Worm (Caenorhabditis elegans) whole organism, early embryonic: ENCODE data around the gene R144.10.

Source experiments
- B0310.2 ChIP-seq: sonication (generic microtip); optimal IDR thresholded peaks from 2 replicates; lab custom pipeline; 2016; ENCODE audit warnings: mild to moderate bottlenecking, missing genetic modification characterization, missing compliant biosample characterization
- F13C5.2 ChIP-seq: sonication (generic microtip); optimal IDR thresholded peaks from 2 replicates; lab custom pipeline; 2017; ENCODE audit warnings: mild to moderate bottlenecking, missing genetic modification characterization, inconsistent platforms, missing compliant biosample characterization
- aly-1 ChIP-seq: sonication (generic microtip); optimal IDR thresholded peaks from 2 replicates; lab custom pipeline; 2016; ENCODE audit warnings: missing genetic modification characterization, missing compliant biosample characterization
- ama-1 ChIP-seq: fragments of 150-350 bp; optimal IDR thresholded peaks from 2 replicates; lab custom pipeline; 2014
- ceh-13 ChIP-seq: fragments of 200-800 bp; sonication (Bioruptor generic); optimal IDR thresholded peaks from 2 replicates; lab custom pipeline; 2018; ENCODE audit warnings: mild to moderate bottlenecking, missing genetic modification characterization, missing compliant biosample characterization
- ceh-36 ChIP-seq: sonication (generic microtip); optimal IDR thresholded peaks from 2 replicates; lab custom pipeline; 2016; ENCODE audit warnings: missing genetic modification characterization, inconsistent platforms, missing compliant biosample characterization
- ets-7 ChIP-seq: sonication (generic microtip); optimal IDR thresholded peaks from 2 replicates; lab custom pipeline; 2016; ENCODE audit warnings: missing genotype, missing genetic modification characterization, missing compliant biosample characterization
- flt-1 ChIP-seq: fragments of 200-800 bp; sonication (Bioruptor generic); IDR thresholded peaks from 2 replicates; pipeline ENCODE4 v1.3.6; 2022; ENCODE audit warnings: missing genetic modification characterization, missing compliant biosample characterization
- hmbx-1 ChIP-seq: sonication (generic microtip); optimal IDR thresholded peaks from 2 replicates; lab custom pipeline; 2016; ENCODE audit warnings: mild to moderate bottlenecking, missing genetic modification characterization, missing compliant biosample characterization
- hmg-4 ChIP-seq: fragments of 200-800 bp; sonication (Bioruptor generic); optimal IDR thresholded peaks from 2 replicates; lab custom pipeline; 2018; ENCODE audit warnings: mild to moderate bottlenecking, missing genetic modification characterization, missing compliant biosample characterization
- hnd-1 ChIP-seq: sonication (generic microtip); optimal IDR thresholded peaks from 2 replicates; lab custom pipeline; 2016; ENCODE audit warnings: missing genetic modification characterization, missing compliant biosample characterization
- pes-1 ChIP-seq: fragments of 200-800 bp; sonication (Bioruptor generic); IDR thresholded peaks from 2 replicates; pipeline ENCODE4 v1.3.6; 2022; ENCODE audit warnings: missing genetic modification reagents, missing genetic modification characterization, missing compliant biosample characterization
- scrt-1 ChIP-seq: fragments of 200-800 bp; sonication (Bioruptor generic); IDR thresholded peaks from 2 replicates; pipeline ENCODE4 v1.3.6; 2022; ENCODE audit warnings: missing genetic modification characterization, missing compliant biosample characterization
- sea-1 ChIP-seq: fragments of 200-800 bp; sonication (Bioruptor generic); conservative IDR thresholded peaks from 2 replicates; pipeline ENCODE4 v1.3.6; 2022; ENCODE audit warnings: missing genetic modification characterization, missing compliant biosample characterization
- tbx-11 ChIP-seq: fragments of 200-800 bp; sonication (Bioruptor generic); IDR thresholded peaks from 2 replicates; pipeline ENCODE4 v1.3.6; 2022; ENCODE audit warnings: missing genetic modification characterization, missing compliant biosample characterization
- tbx-37 ChIP-seq: fragments of 200-800 bp; sonication (Bioruptor generic); conservative IDR thresholded peaks from 2 replicates; pipeline ENCODE4 v1.3.6; 2022; ENCODE audit warnings: missing genetic modification reagents, missing genetic modification characterization, missing compliant biosample characterization
- tra-4 ChIP-seq: sonication (generic microtip); optimal IDR thresholded peaks from 2 replicates; lab custom pipeline; 2017; ENCODE audit warnings: missing genetic modification characterization, missing compliant biosample characterization

R144.10 gene

DNA sequence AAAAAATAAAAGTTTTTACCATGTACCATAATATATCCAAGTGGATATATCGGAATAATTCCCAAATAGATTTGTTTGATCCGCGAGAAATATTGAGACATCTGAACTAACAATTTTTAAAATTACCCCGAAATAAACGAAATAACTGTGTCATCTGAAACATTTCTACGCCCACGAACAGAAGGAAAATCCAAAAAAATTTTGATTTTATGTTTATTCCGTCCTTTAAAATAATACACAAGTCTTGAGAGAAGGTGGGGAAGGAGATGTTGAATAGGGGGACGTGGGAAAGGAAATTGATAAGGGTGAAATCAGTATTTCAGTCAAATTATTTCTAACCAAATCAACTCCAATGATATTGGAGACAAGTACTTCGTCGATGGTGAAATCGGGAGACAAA lies 6.6 kb upstream of the R144.10 start, which contains the start of gene R144.11:
R144.11 (minus strand) TSS at position 101 of the 400 bp plus-strand sequence.
- TF ChIP-seq sea-1 (GFP tag; lab: Robert Waterston, UW) (no peak), hmbx-1 (tag; lab: Kevin White, UChicago) (no peak), hnd-1 (tag; lab: Kevin White, UChicago) (no peak), scrt-1 (no peak), ceh-36 (tag; lab: Kevin White, UChicago) (no peak), F13C5.2 (no peak), ceh-13 (GFP tag; lab: Kevin White, UChicago) (no peak), aly-1 (tag; lab: Kevin White, UChicago) (no peak), flt-1 (no peak), B0310.2 (tag; lab: Kevin White, UChicago) (no peak), tbx-37 (GFP tag; lab: Robert Waterston, UW) (no peak), tbx-11 (GFP tag; lab: Robert Waterston, UW) (no peak), ama-1 (lab: Kevin White, UChicago) (no peak), pes-1 (no peak), hmg-4 (GFP tag; lab: Kevin White, UChicago) (no peak), tra-4 (tag; lab: Kevin White, UChicago) (no peak)

DNA sequence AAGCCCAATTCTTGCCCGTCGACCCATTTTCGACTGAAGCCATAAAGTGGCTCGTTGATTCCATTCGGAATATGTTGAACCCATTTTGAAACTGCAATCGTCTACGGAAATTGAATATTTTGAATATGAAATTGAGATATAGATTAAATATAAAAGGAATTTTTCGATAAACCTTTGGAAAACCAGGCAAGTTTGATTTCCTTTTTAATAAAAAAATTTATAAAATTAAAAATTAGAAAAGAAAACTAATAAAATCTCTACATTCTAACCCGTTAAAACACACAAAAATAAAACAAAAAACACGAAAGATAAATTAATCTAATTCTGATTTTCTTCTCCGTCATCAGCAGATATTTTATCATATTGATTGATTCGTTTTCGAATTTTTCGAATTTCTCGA lies 4.8 kb upstream of the R144.10 start, which contains the start of gene R144.12:
R144.12 (minus strand) TSS at position 101 of the 400 bp plus-strand sequence.
- TF ChIP-seq ceh-13 (GFP tag; lab: Kevin White, UChicago) (no peak), B0310.2 (tag; lab: Kevin White, UChicago) (no peak), sea-1 (GFP tag; lab: Robert Waterston, UW) (no peak), flt-1 (no peak), tra-4 (tag; lab: Kevin White, UChicago) (no peak), hmg-4 (GFP tag; lab: Kevin White, UChicago) (no peak), F13C5.2 (no peak), ets-7 (tag; lab: Kevin White, UChicago) (no peak), tbx-37 (GFP tag; lab: Robert Waterston, UW) (no peak), ceh-36 (tag; lab: Kevin White, UChicago) (no peak), aly-1 (tag; lab: Kevin White, UChicago) (no peak), tbx-11 (GFP tag; lab: Robert Waterston, UW) (no peak), ama-1 (lab: Kevin White, UChicago) (no peak)

DNA sequence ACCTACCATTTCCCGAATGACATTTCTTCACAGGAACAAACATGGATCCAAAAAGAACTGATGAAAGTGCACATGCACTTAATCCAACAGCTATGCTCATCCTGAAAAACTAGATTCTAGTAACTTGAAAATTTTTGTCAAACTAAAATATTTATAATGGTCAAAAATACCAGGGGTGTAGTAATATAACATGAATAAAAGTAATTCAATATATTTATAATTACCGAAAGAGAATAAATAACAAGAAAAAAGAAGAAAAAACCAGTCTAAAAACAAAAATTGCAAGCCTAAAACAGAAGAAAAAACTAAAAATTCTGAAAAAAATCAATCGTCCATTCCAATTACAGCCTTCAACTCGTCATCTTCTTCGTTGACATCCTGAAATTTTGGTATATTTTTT lies 2.5 kb upstream of the R144.10 start, which contains the start of gene R144.6:
R144.6 (minus strand) TSS at position 101 of the 400 bp plus-strand sequence.
- no peak for TF ChIP-seq aly-1 (tag; lab: Kevin White, UChicago)
- TF ChIP-seq tbx-37 (GFP tag; lab: Robert Waterston, UW) = no peak
- TF ChIP-seq sea-1 (GFP tag; lab: Robert Waterston, UW) = no peak
- TF ChIP-seq ceh-36 (tag; lab: Kevin White, UChicago) = no peak
- TF ChIP-seq pes-1 = no peak
- TF ChIP-seq F13C5.2 = no peak
- TF ChIP-seq ama-1 (lab: Kevin White, UChicago) = no peak
- TF ChIP-seq flt-1 = no peak
- TF ChIP-seq hmbx-1 (tag; lab: Kevin White, UChicago) = no peak
- TF ChIP-seq hmg-4 (GFP tag; lab: Kevin White, UChicago) = no peak
- TF ChIP-seq tra-4 (tag; lab: Kevin White, UChicago) = no peak
- no peak for TF ChIP-seq hnd-1 (tag; lab: Kevin White, UChicago)
- no peak for TF ChIP-seq B0310.2 (tag; lab: Kevin White, UChicago)
- no peak for TF ChIP-seq scrt-1
- no peak for TF ChIP-seq tbx-11 (GFP tag; lab: Robert Waterston, UW)
- no peak for TF ChIP-seq ceh-13 (GFP tag; lab: Kevin White, UChicago)
- no peak for TF ChIP-seq ets-7 (tag; lab: Kevin White, UChicago)

DNA sequence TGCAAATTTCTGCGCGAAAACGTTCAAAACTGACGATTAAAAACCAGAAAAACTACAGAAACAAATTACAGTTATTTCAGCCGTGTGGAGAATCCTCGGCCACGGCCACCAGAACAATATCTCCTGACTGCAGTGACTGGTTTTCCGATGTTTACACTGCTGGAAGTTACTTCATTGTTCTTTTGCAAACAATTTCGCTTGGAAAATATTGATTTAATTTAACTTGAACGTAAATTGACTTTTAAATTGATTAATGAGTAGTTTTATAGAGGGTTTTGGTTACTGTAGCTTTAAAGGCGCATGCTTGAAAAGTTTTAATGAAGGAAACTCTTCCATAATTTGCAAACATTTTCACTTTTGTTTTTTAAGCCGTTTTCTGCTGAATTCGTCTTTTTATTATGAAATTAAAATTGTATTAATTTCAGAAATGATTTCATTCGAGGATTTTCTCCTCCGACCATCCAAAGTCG lies 3.1 kb downstream of the R144.10 start, which contains the start of gene smcr-8:
smcr-8 (plus strand) TSS at position 420 of the 470 bp plus-strand sequence.
- TF ChIP-seq scrt-1 (no peak), hmbx-1 (tag; lab: Kevin White, UChicago) (no peak), ama-1 (lab: Kevin White, UChicago) (no peak), tra-4 (tag; lab: Kevin White, UChicago) (no peak), sea-1 (GFP tag; lab: Robert Waterston, UW) (no peak), tbx-11 (GFP tag; lab: Robert Waterston, UW) (no peak), F13C5.2 (no peak), hnd-1 (tag; lab: Kevin White, UChicago) (no peak), hmg-4 (GFP tag; lab: Kevin White, UChicago) (no peak), ceh-36 (tag; lab: Kevin White, UChicago) (no peak), aly-1 (tag; lab: Kevin White, UChicago) (no peak), flt-1 (no peak)

DNA sequence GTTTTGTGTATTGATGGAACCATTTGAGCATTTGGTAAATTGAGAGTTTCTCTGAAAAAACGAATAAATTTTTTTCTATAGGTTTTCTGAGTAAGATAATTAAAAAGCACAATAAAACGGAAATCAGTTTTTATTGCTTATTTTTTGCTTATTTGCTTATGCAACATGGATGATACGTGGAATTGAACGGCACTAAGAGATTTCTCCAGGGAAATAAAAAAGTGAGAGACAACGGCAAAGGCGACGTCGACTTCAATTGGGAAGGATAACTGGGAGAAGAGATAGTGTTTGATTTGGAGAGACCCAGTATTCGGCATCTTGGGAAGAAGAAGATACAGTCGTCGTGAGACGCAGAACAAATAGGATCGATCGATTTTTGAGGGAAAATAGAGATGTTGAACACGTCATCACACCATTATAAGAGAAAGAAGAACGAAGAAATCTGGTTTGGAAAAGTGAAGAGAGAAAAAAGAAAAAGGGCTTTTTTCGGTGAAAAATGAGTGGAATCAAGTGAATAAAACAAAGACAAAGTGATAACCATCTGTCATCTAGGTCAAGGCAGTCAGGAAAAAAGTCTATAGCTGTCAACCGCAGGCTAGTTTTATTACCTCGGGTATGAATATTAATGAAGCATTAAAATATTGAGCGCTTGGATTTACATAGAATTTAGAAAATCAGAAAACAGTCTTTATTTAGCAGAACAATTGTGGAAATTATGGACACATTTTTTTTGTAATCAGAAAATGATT lies 3.8 kb downstream of the R144.10 start, which contains the start of gene tmem-131:
tmem-131 (minus strand) TSS at position 51 of the 749 bp plus-strand sequence.
- TF ChIP-seq hmbx-1 (tag; lab: Kevin White, UChicago) = no peak

DNA sequence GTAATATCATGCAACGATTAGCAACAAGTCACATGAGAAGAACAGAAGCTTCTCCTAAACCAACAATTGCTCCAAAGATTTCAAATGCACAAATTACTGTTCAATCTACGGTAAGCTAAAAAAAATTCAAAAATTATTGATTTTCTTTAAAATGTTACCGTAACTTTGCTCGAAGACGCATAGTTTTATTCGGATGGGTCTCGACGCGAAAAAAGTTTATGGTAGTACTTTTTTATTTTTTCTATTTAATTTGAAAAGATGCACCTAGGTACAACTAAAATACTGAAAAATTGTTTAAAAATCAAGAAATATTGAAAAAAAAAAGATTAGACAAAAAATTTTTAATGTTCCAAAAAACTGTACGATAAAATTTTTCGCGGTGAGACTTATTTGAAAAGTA lies 14.5 kb downstream of the R144.10 start:
- TF ChIP-seq F13C5.2 = no peak

DNA sequence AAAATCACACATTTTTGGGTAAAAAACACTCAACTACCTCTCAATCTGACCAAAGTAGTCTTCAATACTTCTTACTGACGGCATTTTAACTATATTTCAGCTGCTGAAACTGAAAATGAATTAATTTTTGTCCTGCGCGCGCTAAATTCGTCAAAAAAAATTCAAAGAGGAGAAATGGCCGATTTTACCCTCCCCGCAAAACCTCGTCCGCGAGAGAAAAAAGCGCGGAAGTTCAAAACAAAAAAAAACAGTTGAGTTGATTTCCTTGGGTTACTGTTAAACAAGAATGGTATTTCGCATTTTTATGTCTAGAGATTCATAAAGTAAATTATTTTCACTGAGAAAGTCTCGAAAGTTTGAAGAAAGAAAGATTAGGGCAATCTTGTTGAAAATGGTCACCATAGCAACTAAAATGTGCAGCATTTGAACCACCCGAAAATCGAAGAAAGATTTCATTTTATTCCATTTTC lies 15.3 kb downstream of the R144.10 start, which contains the start of the genes C27F2.10 and wdr-60:
C27F2.10 (minus strand) TSS at position 109 of the 470 bp plus-strand sequence.
wdr-60 (plus strand) TSS at position 420 of the 470 bp plus-strand sequence.
- TF ChIP-seq ceh-13 (GFP tag; lab: Kevin White, UChicago) (no peak), ama-1 (lab: Kevin White, UChicago) (no peak), tbx-37 (GFP tag; lab: Robert Waterston, UW) (peak; percentile 58)
